Worm (Caenorhabditis elegans) whole organism, L1 larva: ENCODE data around the gene Y105C5B.15.

Experiments used
- C34B4.2 ChIP-seq: sonication (generic microtip); optimal IDR thresholded peaks from 2 replicates; lab custom pipeline; 2017; ENCODE audit warnings: mild to moderate bottlenecking, missing genetic modification characterization, missing compliant biosample characterization
- Y116A8C.19 ChIP-seq: sonication (generic microtip); optimal IDR thresholded peaks from 2 replicates; lab custom pipeline; 2016; ENCODE audit warnings: missing compliant biosample characterization, missing genetic modification characterization, borderline replicate concordance
- aha-1 ChIP-seq: fragments of 150-350 bp; optimal IDR thresholded peaks from 2 replicates; lab custom pipeline; 2014; ENCODE audit warnings: missing biosample characterization, missing genetic modification characterization
- alr-1 ChIP-seq: fragments of 200-800 bp; sonication (Bioruptor generic); optimal IDR thresholded peaks from 2 replicates; lab custom pipeline; 2018; ENCODE audit warnings: borderline replicate concordance, mild to moderate bottlenecking, missing genetic modification characterization, missing compliant biosample characterization
- aly-2 ChIP-seq: fragments of 150-350 bp; optimal IDR thresholded peaks from 2 replicates; lab custom pipeline; 2014; ENCODE audit warnings: missing biosample characterization, missing genetic modification characterization
- ama-1 ChIP-seq: fragments of 150-350 bp; optimal IDR thresholded peaks from 2 replicates; lab custom pipeline; 2014
- ceh-8 ChIP-seq: fragments of 200-800 bp; sonication (Bioruptor generic); optimal IDR thresholded peaks from 2 replicates; lab custom pipeline; 2018; ENCODE audit warnings: mild to moderate bottlenecking, missing genetic modification characterization, moderate library complexity, missing compliant biosample characterization
- ceh-90 ChIP-seq: sonication (generic microtip); optimal IDR thresholded peaks from 2 replicates; lab custom pipeline; 2016; ENCODE audit warnings: missing genetic modification characterization, missing compliant biosample characterization
- dpl-1 ChIP-seq, 3 experiments: fragments of 150-350 bp in 2 of 3; sonication (generic microtip) in 1 of 3; optimal IDR thresholded peaks; 2 replicates each; lab custom pipeline; 2014 to 2017; ENCODE audit warnings: missing biosample characterization in 3 of 3, missing genetic modification characterization in 3 of 3, missing genetic modification reagents in 3 of 3
- efl-1 ChIP-seq, 4 experiments: fragments of 150-350 bp; optimal IDR thresholded peaks in 3 of 4; peaks in 1 of 4; 1 replicate in 1 of 4; 2 replicates in 3 of 4; lab custom pipeline; 2014; ENCODE audit warnings: missing biosample characterization in 2 of 4, missing genetic modification characterization in 2 of 4, missing genetic modification reagents in 2 of 4
- efl-3 ChIP-seq: fragments of 200-800 bp; sonication (Bioruptor generic); optimal IDR thresholded peaks from 2 replicates; lab custom pipeline; 2018; ENCODE audit warnings: mild to moderate bottlenecking, missing genetic modification characterization, missing compliant biosample characterization
- elt-3 ChIP-seq, 6 experiments: fragments of 150-350 bp in 1 of 6; sonication (generic microtip); optimal IDR thresholded peaks; 2 replicates each; lab custom pipeline; 2017 to 2018; ENCODE audit warnings: missing biosample characterization in 6 of 6, missing genetic modification characterization in 6 of 6, inconsistent platforms in 1 of 6
- fos-1 ChIP-seq: fragments of 150-350 bp; optimal IDR thresholded peaks from 2 replicates; lab custom pipeline; 2014; ENCODE audit warnings: missing biosample characterization, missing genetic modification characterization
- grh-1 ChIP-seq: fragments of 200-800 bp; sonication (Bioruptor generic); IDR thresholded peaks from 2 replicates; pipeline ENCODE4 v1.3.6; 2022; ENCODE audit warnings: missing genetic modification reagents, missing genetic modification characterization, missing compliant biosample characterization
- lin-14 ChIP-seq: fragments of 200-800 bp; sonication (Bioruptor generic); optimal IDR thresholded peaks from 2 replicates; lab custom pipeline; 2018; ENCODE audit warnings: mild to moderate bottlenecking, missing genetic modification characterization, moderate library complexity, missing compliant biosample characterization
- lin-15B ChIP-seq: fragments of 150-350 bp; sonication (generic microtip); optimal IDR thresholded peaks from 3 replicates; lab custom pipeline; 2014; ENCODE audit warnings: missing biosample characterization, missing genetic modification characterization
- lin-39 ChIP-seq: fragments of 150-350 bp; optimal IDR thresholded peaks from 2 replicates; lab custom pipeline; 2014; ENCODE audit warnings: missing biosample characterization, missing genetic modification reagents, missing genetic modification characterization
- mab-9 ChIP-seq: fragments of 200-800 bp; sonication (Bioruptor generic); IDR thresholded peaks from 2 replicates; pipeline ENCODE4 v1.3.6; 2022; ENCODE audit warnings: missing genetic modification reagents, missing genetic modification characterization, missing compliant biosample characterization
- mep-1 ChIP-seq: fragments of 150-350 bp; optimal IDR thresholded peaks from 2 replicates; lab custom pipeline; 2014; ENCODE audit warnings: missing biosample characterization, missing genetic modification characterization
- nhr-237 ChIP-seq: fragments of 150-350 bp; optimal IDR thresholded peaks from 2 replicates; lab custom pipeline; 2014; ENCODE audit warnings: missing biosample characterization, missing genetic modification characterization
- nhr-47 ChIP-seq: sonication (generic microtip); optimal IDR thresholded peaks from 2 replicates; lab custom pipeline; 2016; ENCODE audit warnings: mild to moderate bottlenecking, missing genetic modification characterization, moderate library complexity, missing compliant biosample characterization
- nhr-71 ChIP-seq: sonication (generic microtip); optimal IDR thresholded peaks from 2 replicates; lab custom pipeline; 2016; ENCODE audit warnings: mild to moderate bottlenecking, missing genetic modification characterization, moderate library complexity, missing compliant biosample characterization
- nhr-76 ChIP-seq: sonication (generic microtip); optimal IDR thresholded peaks from 2 replicates; lab custom pipeline; 2017; ENCODE audit warnings: missing biosample characterization, missing genetic modification characterization
- nhr-77 ChIP-seq: fragments of 150-350 bp; optimal IDR thresholded peaks from 2 replicates; lab custom pipeline; 2014; ENCODE audit warnings: missing biosample characterization, missing genetic modification characterization
- pax-3 ChIP-seq: fragments of 200-800 bp; sonication (Bioruptor generic); optimal IDR thresholded peaks from 2 replicates; lab custom pipeline; 2018; ENCODE audit warnings: mild to moderate bottlenecking, missing genetic modification characterization, moderate library complexity, missing compliant biosample characterization
- pqm-1 ChIP-seq: sonication (generic microtip); optimal IDR thresholded peaks from 3 replicates; lab custom pipeline; 2017; ENCODE audit warnings: missing biosample characterization, missing genetic modification characterization
- sox-4 ChIP-seq: sonication (generic microtip); optimal IDR thresholded peaks from 2 replicates; lab custom pipeline; 2016; ENCODE audit warnings: missing genetic modification characterization, missing compliant biosample characterization
- sup-37 ChIP-seq: fragments of 200-800 bp; sonication (Bioruptor generic); optimal IDR thresholded peaks from 2 replicates; lab custom pipeline; 2018; ENCODE audit warnings: mild to moderate bottlenecking, missing genetic modification characterization, missing compliant biosample characterization
- tbx-2 ChIP-seq: sonication (generic microtip); optimal IDR thresholded peaks from 2 replicates; lab custom pipeline; 2016; ENCODE audit warnings: missing genetic modification characterization, missing compliant biosample characterization
- unc-130 ChIP-seq: fragments of 150-350 bp; optimal IDR thresholded peaks from 2 replicates; lab custom pipeline; 2017; ENCODE audit warnings: missing biosample characterization, missing genetic modification characterization, inconsistent platforms
- unc-62 ChIP-seq: fragments of 150-350 bp; optimal IDR thresholded peaks from 2 replicates; lab custom pipeline; 2014; ENCODE audit warnings: missing biosample characterization, missing genetic modification reagents, missing genetic modification characterization
- vab-15 ChIP-seq: sonication (generic microtip); optimal IDR thresholded peaks from 2 replicates; lab custom pipeline; 2017; ENCODE audit warnings: missing genotype, mild to moderate bottlenecking, missing genetic modification characterization, missing compliant biosample characterization
- xbp-1 ChIP-seq: sonication (generic microtip); optimal IDR thresholded peaks from 2 replicates; lab custom pipeline; 2016; ENCODE audit warnings: missing genetic modification characterization, missing compliant biosample characterization
- zag-1 ChIP-seq: fragments of 150-350 bp; optimal IDR thresholded peaks from 2 replicates; lab custom pipeline; 2014; ENCODE audit warnings: missing biosample characterization, missing genetic modification characterization
- ztf-4 ChIP-seq: fragments of 150-350 bp; optimal IDR thresholded peaks from 2 replicates; lab custom pipeline; 2014; ENCODE audit warnings: missing biosample characterization, missing genetic modification characterization

Gene Y105C5B.15

ce11 chrIV:15940811-15941210 is 10.9 kb upstream of the Y105C5B.15 start:
- TF ChIP-seq aha-1 (tag; lab: Kevin White, UChicago) (no peak), alr-1 (no peak), C34B4.2 (tag; lab: Kevin White, UChicago) (no peak), mab-9 (GFP tag; lab: Robert Waterston, UW) (no peak), aly-2 (no peak), efl-1 (optimal IDR thresholded peaks at IDR 0.05; lab: Kevin White, UChicago) (no peak), efl-1 (GFP tag; optimal IDR thresholded peaks at IDR 0.05 in 1 of 2; lab: Kevin White, UChicago) (peak in 1 of 2 experiments; percentile 18), nhr-47 (tag; lab: Kevin White, UChicago) (no peak)

DNA sequence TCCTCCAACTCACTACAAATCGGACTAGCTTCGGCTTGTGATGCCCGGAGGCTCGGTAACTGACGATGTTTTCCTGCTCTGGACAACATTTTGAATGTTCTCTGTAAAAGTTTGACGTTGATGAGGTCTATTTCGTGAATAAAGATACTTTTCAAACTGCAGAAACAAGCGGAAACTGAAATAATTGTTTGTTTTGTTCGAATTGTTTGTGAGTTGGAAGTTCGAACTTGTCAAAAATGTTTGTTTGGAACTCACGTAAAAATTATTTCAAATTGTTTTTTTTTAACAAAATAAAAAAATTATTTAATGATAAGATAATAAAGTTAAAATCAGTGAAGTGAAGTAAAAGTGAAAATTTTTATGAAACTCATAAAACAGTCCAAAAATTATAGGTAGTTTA is 10.3 kb upstream of the Y105C5B.15 start, which contains the start of gene Y105C5B.11:
TSS of gene Y105C5B.11 (minus strand) at position 101 of the 400 bp plus-strand sequence.
- TF ChIP-seq pax-3 (no peak), lin-15B (tag; lab: Kevin White, UChicago) (no peak)

DNA sequence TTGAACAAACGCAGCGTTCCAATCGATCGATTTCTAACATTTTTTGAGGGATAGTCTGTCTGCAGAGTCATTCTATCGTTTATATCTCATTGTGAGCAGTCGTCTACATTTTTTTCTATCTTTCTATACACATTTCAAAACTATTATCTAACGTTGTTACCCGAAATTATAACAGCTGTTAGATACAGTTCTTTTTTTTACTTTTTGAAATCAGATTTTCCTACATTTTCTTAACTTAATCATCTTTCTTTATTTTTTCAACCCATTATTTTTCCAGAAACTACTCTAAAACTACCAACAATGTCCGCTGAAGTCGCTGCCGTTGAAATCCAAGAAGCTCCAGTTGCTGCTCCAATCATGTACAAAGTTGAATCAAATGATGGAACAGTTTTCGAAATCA is 5.2 kb upstream of the Y105C5B.15 start, which contains the start of gene skr-10:
TSS of gene skr-10 (plus strand) at position 301 of the 400 bp plus-strand sequence.
- TF ChIP-seq nhr-71 (no peak), sup-37 (GFP tag; lab: Kevin White, UChicago) (no peak), vab-15 (tag; lab: Kevin White, UChicago) (no peak), ztf-4 (tag; lab: Kevin White, UChicago) (no peak), grh-1 (GFP tag; lab: Robert Waterston, UW) (no peak), nhr-237 (no peak), lin-14 (GFP tag; lab: Kevin White, UChicago) (no peak)

- TF ChIP-seq xbp-1 (no peak), pax-3 (no peak), pqm-1 (tag; lab: Kevin White, UChicago) (no peak), lin-39 (tag; lab: Kevin White, UChicago) (no peak), unc-62 (GFP tag; lab: Kevin White, UChicago) (no peak), fos-1 (no peak), tbx-2 (tag; lab: Kevin White, UChicago) (no peak), Y116A8C.19 (no peak), efl-3 (GFP tag; lab: Kevin White, UChicago) (no peak), elt-3 (tag; optimal IDR thresholded peaks at IDR 0.05; lab: Kevin White, UChicago) (no peak)
- TF ChIP-seq, all 84 proteins: peak for 0
Observed at ce11 chrIV:15949995-15950394, 1.7 kb upstream of the Y105C5B.15 start.

ce11 chrIV:15950838-15951581 is 726 bp upstream of the Y105C5B.15 start, which contains the start of gene ifas-3:
Gene ifas-3, minus strand, starts transcription at chrIV:15950888.
- TF ChIP-seq dpl-1 (GFP tag; optimal IDR thresholded peaks at IDR 0.05; lab: Kevin White, UChicago) (no peak), sox-4 (tag; lab: Kevin White, UChicago) (no peak), nhr-76 (no peak), fos-1 (no peak)

ce11 chrIV:15953689-15954088 is 2.0 kb downstream of the Y105C5B.15 start:
- TF ChIP-seq ceh-8 = no peak
- TF ChIP-seq nhr-77 = no peak
- TF ChIP-seq mep-1 = no peak
- TF ChIP-seq aha-1 (tag; lab: Kevin White, UChicago) = no peak
- no peak for TF ChIP-seq ceh-90 (tag; lab: Kevin White, UChicago)
- no peak for TF ChIP-seq unc-130 (tag; lab: Kevin White, UChicago)
- TF ChIP-seq zag-1 (tag; lab: Kevin White, UChicago) = no peak
- TF ChIP-seq ama-1 (lab: Kevin White, UChicago) = no peak
